Worm (Caenorhabditis elegans): Measurements from ENCODE around the gene Y43F8B.11.

ce11 chrV:19512260-19512947 is 41.9 kb downstream of the Y43F8B.11 start, which contains the start of gene Y43F8B.19:
- TF ChIP-seq dve-1 (tag; optimal IDR thresholded peaks at IDR 0.05): no peak
- no peak for TF ChIP-seq nhr-11 (tag; optimal IDR thresholded peaks at IDR 0.05)
- no peak for TF ChIP-seq ama-1 (optimal IDR thresholded peaks at IDR 0.05)
- no peak for TF ChIP-seq C38D4.7 (GFP tag; optimal IDR thresholded peaks at IDR 0.05)
- TF ChIP-seq ttx-3 (tag; optimal IDR thresholded peaks at IDR 0.05): no peak
- TF ChIP-seq unc-86 (tag; optimal IDR thresholded peaks at IDR 0.05): no peak
- TF ChIP-seq ztf-16 (tag; optimal IDR thresholded peaks at IDR 0.05): no peak
- no peak for TF ChIP-seq sox-4 (tag; optimal IDR thresholded peaks at IDR 0.05)
- TF ChIP-seq ceh-18 (tag; optimal IDR thresholded peaks at IDR 0.05): no peak
- no peak for TF ChIP-seq fkh-10 (GFP tag; optimal IDR thresholded peaks at IDR 0.05)
- no peak for TF ChIP-seq Y22D7AL.16 (tag; optimal IDR thresholded peaks at IDR 0.05)
- TF ChIP-seq pag-3 (tag; optimal IDR thresholded peaks at IDR 0.05; ENCODE audit: borderline replicate concordance): no peak

Data from whole organism, late embryonic.